Worm (Caenorhabditis elegans): ENCODE measurements around the gene F41G3.3.
"Not testable (repeated sequence)": the region's sequence is repeated elsewhere in the genome, so short reads cannot be mapped to it uniquely, and the experiment has no call there.

F41G3.3 gene

ce11 chrII:6770030-6770429 lies 13.7 kb downstream of the F41G3.3 start:
- no peak for TF ChIP-seq dmd-4 (tag; optimal IDR thresholded peaks at IDR 0.05)
- no peak for TF ChIP-seq ama-1 (optimal IDR thresholded peaks at IDR 0.05)

DNA sequence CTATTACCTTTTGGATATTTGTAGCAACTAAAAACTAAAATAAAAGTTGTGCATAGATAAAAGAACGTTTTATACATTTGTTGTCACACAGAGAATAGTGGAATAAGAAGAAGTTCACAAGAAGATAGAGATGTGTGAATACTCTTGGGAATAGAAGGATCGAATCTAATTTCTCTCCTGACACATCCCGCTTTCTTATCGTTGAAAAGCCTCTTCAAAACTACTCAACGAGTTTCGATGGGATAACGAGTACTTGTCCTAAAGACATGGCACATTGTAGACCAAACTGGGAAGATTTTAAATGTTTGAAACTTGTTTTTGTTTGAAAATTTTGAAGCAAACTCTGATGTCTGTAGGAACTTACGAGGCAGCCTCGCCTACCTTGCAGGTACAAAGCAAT lies 16.1 kb downstream of the F41G3.3 start:
- TF ChIP-seq nhr-6 (tag; optimal IDR thresholded peaks at IDR 0.05), result no peak
- TF ChIP-seq peb-1 (tag; optimal IDR thresholded peaks at IDR 0.05), result no peak
- TF ChIP-seq aly-2 (tag; optimal IDR thresholded peaks at IDR 0.05), result no peak
- TF ChIP-seq ztf-4 (tag; optimal IDR thresholded peaks at IDR 0.05), result no peak

DNA sequence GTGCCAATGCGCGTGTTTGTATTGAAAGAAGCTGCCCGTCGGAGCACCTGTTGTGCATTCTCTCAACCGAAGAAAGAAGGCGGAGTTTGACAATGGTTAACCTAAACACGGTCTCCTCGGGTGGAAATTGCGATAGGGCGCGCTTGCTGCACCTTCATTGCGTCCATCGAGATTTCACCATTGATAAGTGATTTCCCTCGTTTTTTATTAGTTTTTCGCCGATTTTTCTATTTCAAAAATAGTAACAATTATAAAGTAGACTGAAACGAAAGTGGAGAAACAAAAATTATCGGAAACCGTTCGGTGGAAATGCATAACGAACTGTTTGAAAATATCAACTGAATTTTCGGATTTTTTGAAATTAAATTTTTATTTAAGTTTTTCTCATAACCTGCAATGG lies 18.7 kb downstream of the F41G3.3 start, which contains the start of gene agr-1:
agr-1 (minus strand) TSS at position 101 of the 400 bp plus-strand sequence.
- TF ChIP-seq nhr-237, dmd-4, nhr-6 (tag; optimal IDR thresholded peaks at IDR 0.05): not testable (repeated sequence)

DNA sequence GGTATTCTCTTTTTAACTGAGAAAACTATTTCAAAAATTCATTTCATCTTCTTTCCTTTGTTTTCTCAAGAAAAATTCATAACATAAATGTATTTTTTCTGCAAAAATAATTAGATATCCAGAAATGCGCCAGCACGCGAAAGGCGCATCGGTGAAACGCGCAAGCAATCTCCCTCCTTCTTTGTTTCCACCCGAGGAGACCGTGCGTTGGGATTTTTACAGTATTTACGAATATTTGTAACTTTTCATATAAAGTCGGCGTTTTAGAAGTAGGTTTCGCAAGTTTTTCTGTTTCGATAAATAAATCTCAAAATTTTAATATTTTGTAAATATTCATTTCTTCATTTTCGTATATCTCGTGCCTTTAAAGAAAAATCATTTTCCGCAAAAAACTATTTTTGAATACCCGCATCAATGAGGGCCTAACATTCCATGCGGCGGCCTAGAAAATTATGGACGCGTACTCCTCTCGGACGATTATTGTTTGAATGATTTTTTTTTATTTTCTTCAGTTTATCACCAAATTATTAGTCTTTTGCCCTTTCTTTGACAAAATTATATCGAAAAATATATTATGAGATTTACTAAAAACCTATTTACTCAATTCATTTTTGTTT lies 20.2 kb downstream of the F41G3.3 start, which contains the start of gene ssup-72:
ssup-72 (plus strand) TSS at position 181 of the 617 bp plus-strand sequence.
- TF ChIP-seq crh-2 (tag; optimal IDR thresholded peaks at IDR 0.05), result peak; percentile 58
- no peak for TF ChIP-seq lin-39 (tag; optimal IDR thresholded peaks at IDR 0.05)
- TF ChIP-seq gmeb-1 (tag; optimal IDR thresholded peaks at IDR 0.05), result peak; percentile 84
- no peak for TF ChIP-seq nhr-10 (tag; optimal IDR thresholded peaks at IDR 0.05)
- TF ChIP-seq snpc-4 (tag; optimal IDR thresholded peaks at IDR 0.05), result no peak
- no peak for TF ChIP-seq sem-4 (tag; optimal IDR thresholded peaks at IDR 0.05)
- TF ChIP-seq ztf-4 (tag; optimal IDR thresholded peaks at IDR 0.05), result peak; percentile 7
- TF ChIP-seq unc-39 (tag; optimal IDR thresholded peaks at IDR 0.05), result no peak
- TF ChIP-seq ZK546.5 (tag; optimal IDR thresholded peaks at IDR 0.05), result no peak
- no peak for TF ChIP-seq ama-1 (optimal IDR thresholded peaks at IDR 0.05)
- no peak for TF ChIP-seq ceh-82 (tag; optimal IDR thresholded peaks at IDR 0.05)
- TF ChIP-seq nhr-11 (tag; optimal IDR thresholded peaks at IDR 0.05), result no peak
- TF ChIP-seq F13H6.1 (tag; optimal IDR thresholded peaks at IDR 0.05), result peak; percentile 73
- no peak for TF ChIP-seq unc-62 (GFP tag; optimal IDR thresholded peaks at IDR 0.05)
- TF ChIP-seq elt-3 (tag; optimal IDR thresholded peaks at IDR 0.05), result no peak
- no peak for TF ChIP-seq blmp-1 (tag; optimal IDR thresholded peaks at IDR 0.05; ENCODE audit: insufficient read depth)
- peak in 1 of 2 experiments; percentile 85 for TF ChIP-seq lsy-2 (tag; optimal IDR thresholded peaks at IDR 0.05)
- peak; percentile 56 for TF ChIP-seq nhr-21 (tag; optimal IDR thresholded peaks at IDR 0.05)
- no peak for TF ChIP-seq peb-1 (tag; optimal IDR thresholded peaks at IDR 0.05)
- no peak for TF ChIP-seq nhr-237 (tag; optimal IDR thresholded peaks at IDR 0.05)
- peak; percentile 26 for TF ChIP-seq fos-1 (tag; optimal IDR thresholded peaks at IDR 0.05)
- peak; percentile 73 for TF ChIP-seq unc-55 (GFP tag; optimal IDR thresholded peaks at IDR 0.05)
- TF ChIP-seq elt-1 (tag; optimal IDR thresholded peaks at IDR 0.05), result no peak
- peak; percentile 75 for TF ChIP-seq C34F6.9 (tag; optimal IDR thresholded peaks at IDR 0.05)
- TF ChIP-seq lin-13 (GFP tag; optimal IDR thresholded peaks at IDR 0.05), result peak; percentile 57
- no peak for TF ChIP-seq alr-1 (tag; optimal IDR thresholded peaks at IDR 0.05)
- TF ChIP-seq zag-1 (tag; optimal IDR thresholded peaks at IDR 0.05), result no peak
- TF ChIP-seq ztf-11 (tag; optimal IDR thresholded peaks at IDR 0.05), result no peak
- TF ChIP-seq dmd-4 (tag; optimal IDR thresholded peaks at IDR 0.05), result no peak
- no peak for TF ChIP-seq egl-27 (tag; optimal IDR thresholded peaks at IDR 0.05)
- peak; percentile 17 for TF ChIP-seq nhr-6 (tag; optimal IDR thresholded peaks at IDR 0.05)
- no peak for TF ChIP-seq ceh-16 (tag; optimal IDR thresholded peaks at IDR 0.05)
- TF ChIP-seq nhr-129 (tag; optimal IDR thresholded peaks at IDR 0.05), result peak; percentile 37
- no peak for TF ChIP-seq lin-11 (tag; optimal IDR thresholded peaks at IDR 0.05)
- TF ChIP-seq mdl-1 (tag; optimal IDR thresholded peaks at IDR 0.05), result no peak
- peak; percentile 77 for TF ChIP-seq sma-3 (GFP tag; optimal IDR thresholded peaks at IDR 0.05)
- peak; percentile 75 for TF ChIP-seq sma-9 (GFP tag; optimal IDR thresholded peaks at IDR 0.05)
- no peak for TF ChIP-seq sma-9 (tag; optimal IDR thresholded peaks at IDR 0.05)

All from whole organism, L2 larva.